Fruit fly (Drosophila melanogaster) whole organism, adult: ENCODE results near the gene Sp7.

Experiments
- CG11617 ChIP-seq: fragments of 200-800 bp; sonication (Bioruptor generic); optimal IDR thresholded peaks from 2 replicates; lab custom pipeline; 2017; ENCODE audit warnings: mild to moderate bottlenecking, missing biosample characterization, missing genetic modification reagents, missing genetic modification characterization
- CG12768 ChIP-seq: fragments of 200-800 bp; sonication (Bioruptor generic); optimal IDR thresholded peaks from 2 replicates; lab custom pipeline; 2017; ENCODE audit warnings: missing biosample characterization, missing genetic modification characterization, mild to moderate bottlenecking, moderate library complexity, missing genetic modification reagents
- CG14711 ChIP-seq: fragments of 200-800 bp; sonication (Bioruptor generic); optimal IDR thresholded peaks from 2 replicates; lab custom pipeline; 2018; ENCODE audit warnings: missing biosample characterization, mild to moderate bottlenecking, missing genetic modification characterization, moderate library complexity
- CG1620 ChIP-seq: fragments of 200-800 bp; sonication (Bioruptor generic); optimal IDR thresholded peaks from 2 replicates; lab custom pipeline; 2016; ENCODE audit warnings: missing biosample characterization, missing genetic modification characterization
- CG33017 ChIP-seq: fragments of 200-800 bp; sonication (Bioruptor generic); optimal IDR thresholded peaks from 2 replicates; lab custom pipeline; 2018; ENCODE audit warnings: missing biosample characterization, mild to moderate bottlenecking, missing genetic modification characterization, moderate library complexity
- CG5204 ChIP-seq: fragments of 200-800 bp; sonication (Bioruptor generic); optimal IDR thresholded peaks from 2 replicates; lab custom pipeline; 2016; ENCODE audit warnings: missing biosample characterization, missing genetic modification characterization
- CG7045 ChIP-seq: fragments of 200-800 bp; sonication (Bioruptor generic); optimal IDR thresholded peaks from 2 replicates; lab custom pipeline; 2017; ENCODE audit warnings: missing biosample characterization, mild to moderate bottlenecking, missing genetic modification characterization
- CG7101 ChIP-seq: fragments of 200-800 bp; sonication (Bioruptor generic); optimal IDR thresholded peaks from 2 replicates; lab custom pipeline; 2018; ENCODE audit warnings: missing biosample characterization, mild to moderate bottlenecking, missing genetic modification characterization, moderate library complexity
- Clk ChIP-seq: fragments of 200-800 bp; sonication (Bioruptor generic); optimal IDR thresholded peaks from 2 replicates; lab custom pipeline; 2017; ENCODE audit warnings: missing biosample characterization, missing genetic modification characterization
- Crg-1 ChIP-seq: fragments of 200-800 bp; sonication (Bioruptor generic); optimal IDR thresholded peaks from 2 replicates; lab custom pipeline; 2016; ENCODE audit warnings: missing biosample characterization, missing genetic modification characterization
- Hr96 ChIP-seq: fragments of 200-800 bp; sonication (Bioruptor generic); optimal IDR thresholded peaks from 2 replicates; lab custom pipeline; 2016; ENCODE audit warnings: missing biosample characterization, missing genetic modification characterization
- Mnt ChIP-seq: fragments of 200-800 bp; sonication (Bioruptor generic); optimal IDR thresholded peaks from 2 replicates; lab custom pipeline; 2016; ENCODE audit warnings: missing biosample characterization, mild to moderate bottlenecking, missing genetic modification characterization
- bab1 ChIP-seq: fragments of 200-800 bp; sonication (Bioruptor generic); optimal IDR thresholded peaks from 3 replicates; lab custom pipeline; 2019; ENCODE audit warnings: missing biosample characterization, mild to moderate bottlenecking, missing genetic modification characterization, moderate library complexity
- cic ChIP-seq: fragments of 200-800 bp; sonication (Bioruptor generic); optimal IDR thresholded peaks from 2 replicates; lab custom pipeline; 2017; ENCODE audit warnings: missing biosample characterization, mild to moderate bottlenecking, missing genetic modification characterization, moderate library complexity
- cnc ChIP-seq, 2 experiments: fragments of >200 bp; optimal IDR thresholded peaks; 2 replicates each; lab custom pipeline; 2017
- kay ChIP-seq: fragments of 200-800 bp; sonication (Bioruptor generic); peaks from one replicate; lab custom pipeline; 2016; ENCODE audit warnings: missing biosample characterization, missing genetic modification characterization, borderline replicate concordance
- ovo ChIP-seq: fragments of 200-800 bp; sonication (Bioruptor generic); optimal IDR thresholded peaks from 2 replicates; lab custom pipeline; 2016; ENCODE audit warnings: missing biosample characterization, missing genetic modification characterization
- pad ChIP-seq: fragments of 200-800 bp; sonication (Bioruptor generic); optimal IDR thresholded peaks from 3 replicates; lab custom pipeline; 2017; ENCODE audit warnings: missing biosample characterization, missing genetic modification characterization, mild to moderate bottlenecking, moderate library complexity, missing genetic modification reagents
- tj ChIP-seq: fragments of 200-800 bp; sonication (Bioruptor generic); optimal IDR thresholded peaks from 3 replicates; lab custom pipeline; 2017; ENCODE audit warnings: missing biosample characterization, mild to moderate bottlenecking, missing genetic modification characterization, moderate library complexity
- toe ChIP-seq: fragments of 200-800 bp; sonication (Bioruptor generic); optimal IDR thresholded peaks from 2 replicates; lab custom pipeline; 2016; ENCODE audit warnings: missing biosample characterization, missing genetic modification characterization

Sp7 gene

DNA sequence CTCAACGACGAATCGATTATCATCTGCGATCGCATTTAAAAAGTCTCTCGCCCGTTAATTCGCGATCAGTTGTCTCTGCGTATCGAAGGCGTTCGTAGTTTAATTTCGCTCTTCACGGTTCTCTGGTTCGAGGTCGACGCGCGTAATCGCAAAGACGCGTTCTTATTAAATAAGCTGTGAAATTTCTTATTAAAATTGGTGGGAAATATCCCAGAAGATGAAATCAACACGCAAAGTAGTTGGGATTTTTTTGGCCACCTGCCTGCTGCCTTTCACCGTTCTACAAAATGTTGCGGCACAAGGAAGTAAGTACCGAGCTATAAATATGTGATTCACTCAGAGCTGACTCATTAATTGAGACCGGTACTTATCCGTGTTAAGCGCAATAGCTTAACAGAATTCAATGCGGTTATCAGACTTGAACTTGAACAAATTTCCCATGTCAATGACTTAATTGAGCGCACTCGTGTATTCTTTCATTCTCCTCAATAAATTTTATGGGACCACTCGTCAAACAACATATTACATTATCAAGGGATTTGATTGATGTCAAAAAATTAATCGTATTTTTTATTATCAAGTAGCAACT is 1.5 kb downstream of the Sp7 start:
- TF ChIP-seq Mnt (GFP tag; lab: Kevin White, UChicago) (no peak), cic (GFP tag; lab: Kevin White, UChicago) (no peak), Hr96 (no peak), CG1620 (no peak), CG33017 (tag; lab: Kevin White, UChicago) (no peak), CG5204 (GFP tag; lab: Kevin White, UChicago) (no peak), bab1 (GFP tag; lab: Kevin White, UChicago) (no peak), CG11617 (GFP tag; lab: Kevin White, UChicago) (no peak), pad (GFP tag; lab: Kevin White, UChicago) (no peak)

- no peak for TF ChIP-seq CG14711 (tag; lab: Kevin White, UChicago)
- no peak for TF ChIP-seq toe (GFP tag; lab: Kevin White, UChicago)
- no peak for TF ChIP-seq ovo
- TF ChIP-seq cic (GFP tag; lab: Kevin White, UChicago), result no peak
- no peak for TF ChIP-seq Hr96
Observed at dm6 chr3R:7771656-7772055, 12.1 kb downstream of the Sp7 start, which contains the start of gene CG11286. CG11286 (minus strand) TSS chr3R:7771756.

- TF ChIP-seq cic (GFP tag; lab: Kevin White, UChicago), result no peak
- no peak for TF ChIP-seq toe (GFP tag; lab: Kevin White, UChicago)
- no peak for TF ChIP-seq Mnt (GFP tag; lab: Kevin White, UChicago)
- TF ChIP-seq CG11617 (GFP tag; lab: Kevin White, UChicago), result no peak
- no peak for TF ChIP-seq Hr96
- no peak for TF ChIP-seq pad (GFP tag; lab: Kevin White, UChicago)
- no peak for TF ChIP-seq tj
- TF ChIP-seq cnc (optimal IDR thresholded peaks at IDR 0.05; lab: Kevin White, UChicago), result no peak
- TF ChIP-seq Crg-1 (GFP tag; lab: Kevin White, UChicago), result no peak
- TF ChIP-seq CG7045 (GFP tag; lab: Kevin White, UChicago), result no peak
- TF ChIP-seq bab1 (GFP tag; lab: Kevin White, UChicago), result no peak
- TF ChIP-seq kay (GFP tag; lab: Kevin White, UChicago), result no peak
- no peak for TF ChIP-seq CG33017 (tag; lab: Kevin White, UChicago)
- TF ChIP-seq ovo, result no peak
Observed at dm6 chr3R:7779620-7780019, 20.0 kb downstream of the Sp7 start.

DNA sequence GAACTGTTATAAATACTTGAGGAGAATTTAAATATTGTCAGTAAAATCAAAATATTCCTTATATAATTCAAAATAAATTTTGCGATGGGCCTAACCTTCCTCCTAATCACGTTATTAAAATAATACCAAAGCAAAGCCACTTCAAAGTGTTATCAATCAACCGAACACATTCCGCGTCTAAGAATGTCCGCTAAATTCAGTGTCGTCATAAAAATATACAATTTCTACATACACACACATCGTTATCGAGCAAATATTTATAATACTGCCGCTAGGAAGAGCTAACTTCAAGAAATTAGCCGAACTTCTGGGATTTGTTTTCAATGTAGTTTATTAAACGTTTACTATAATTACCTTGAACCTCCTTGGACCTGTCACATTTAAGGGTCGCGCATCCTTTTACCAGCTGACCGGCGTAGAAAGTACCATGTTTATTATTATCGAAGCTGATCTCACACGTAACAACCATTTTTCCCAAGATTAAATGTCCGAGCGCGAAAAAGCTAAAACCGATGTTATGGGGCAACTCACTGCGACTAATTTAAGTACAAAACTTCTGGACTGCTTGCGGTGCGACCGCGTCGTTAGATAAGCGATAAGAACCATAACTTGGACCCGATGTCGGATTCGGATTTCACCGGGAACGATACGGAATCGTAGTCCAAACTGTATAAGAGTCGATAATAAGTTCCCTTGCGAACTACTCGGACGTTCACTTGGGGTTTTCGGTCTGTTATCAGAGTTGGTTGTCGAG is 23.5 kb downstream of the Sp7 start, which contains the start of gene CG18747:
CG18747 (minus strand) TSS at position 514 of the 754 bp plus-strand sequence.
- TF ChIP-seq CG12768 (GFP tag; lab: Kevin White, UChicago), result peak; percentile 14
- TF ChIP-seq pad (GFP tag; lab: Kevin White, UChicago), result no peak
- TF ChIP-seq bab1 (GFP tag; lab: Kevin White, UChicago), result no peak
- no peak for TF ChIP-seq CG7101
- TF ChIP-seq kay (GFP tag; lab: Kevin White, UChicago), result peak; percentile 87
- TF ChIP-seq Mnt (GFP tag; lab: Kevin White, UChicago), result peak; percentile 46

dm6 chr3R:7785784-7786183 is 26.2 kb downstream of the Sp7 start, which contains the start of gene CG18745:
CG18745 (minus strand) TSS chr3R:7786119.
- TF ChIP-seq CG33017 (tag; lab: Kevin White, UChicago) (no peak), kay (GFP tag; lab: Kevin White, UChicago) (peak; percentile 51), bab1 (GFP tag; lab: Kevin White, UChicago) (no peak), ovo (no peak), cic (GFP tag; lab: Kevin White, UChicago) (peak; percentile 46), Mnt (GFP tag; lab: Kevin White, UChicago) (peak; percentile 59), Clk (GFP tag; lab: Kevin White, UChicago) (no peak)

dm6 chr3R:7787899-7788298 is 28.3 kb downstream of the Sp7 start, which contains the start of gene CG18748:
CG18748 (minus strand) TSS chr3R:7787923.
- TF ChIP-seq CG7045 (GFP tag; lab: Kevin White, UChicago) (no peak), cic (GFP tag; lab: Kevin White, UChicago) (peak; percentile 65), CG5204 (GFP tag; lab: Kevin White, UChicago) (peak; percentile 8), Clk (GFP tag; lab: Kevin White, UChicago) (no peak), Crg-1 (GFP tag; lab: Kevin White, UChicago) (no peak), toe (GFP tag; lab: Kevin White, UChicago) (no peak), CG11617 (GFP tag; lab: Kevin White, UChicago) (peak; percentile 0), tj (no peak), kay (GFP tag; lab: Kevin White, UChicago) (peak; percentile 27), Mnt (GFP tag; lab: Kevin White, UChicago) (peak; percentile 5), CG33017 (tag; lab: Kevin White, UChicago) (no peak), CG1620 (no peak), CG14711 (tag; lab: Kevin White, UChicago) (no peak), CG7101 (no peak), CG12768 (GFP tag; lab: Kevin White, UChicago) (no peak), Hr96 (no peak), ovo (no peak)
